Fruit fly (Drosophila melanogaster) whole organism, embryonic: ENCODE results near the gene Mrp5.

ENCODE experiments used
- B-H2 ChIP-seq: fragments of 200-800 bp; sonication (Bioruptor generic); optimal IDR thresholded peaks from 2 replicates; lab custom pipeline; 2018; ENCODE audit warnings: missing biosample characterization, mild to moderate bottlenecking, missing genetic modification characterization
- Blimp-1 ChIP-seq: fragments of 200-800 bp; sonication (Bioruptor generic); optimal IDR thresholded peaks from 3 replicates; lab custom pipeline; 2018; ENCODE audit warnings: missing biosample characterization, missing genetic modification characterization, mild to moderate bottlenecking, moderate library complexity, missing genetic modification reagents
- CG10274 ChIP-seq: fragments of 200-800 bp; sonication (Bioruptor generic); optimal IDR thresholded peaks from 3 replicates; lab custom pipeline; 2017; ENCODE audit warnings: missing biosample characterization, mild to moderate bottlenecking, missing genetic modification characterization
- CG12071 ChIP-seq: fragments of 200-800 bp; sonication (Bioruptor generic); optimal IDR thresholded peaks from 3 replicates; lab custom pipeline; 2018; ENCODE audit warnings: missing biosample characterization, mild to moderate bottlenecking, missing genetic modification characterization
- CG14441 ChIP-seq: fragments of 200-800 bp; sonication (Bioruptor generic); IDR thresholded peaks from 2 replicates; pipeline ENCODE4 v1.3.6; 2022; ENCODE audit warnings: missing biosample characterization, missing genetic modification characterization
- CG15514 ChIP-seq: fragments of 200-800 bp; sonication (Bioruptor generic); optimal IDR thresholded peaks from 3 replicates; lab custom pipeline; 2017; ENCODE audit warnings: missing biosample characterization, missing genetic modification characterization, mild to moderate bottlenecking, moderate library complexity, missing genetic modification reagents
- CG15696 ChIP-seq: fragments of 200-800 bp; sonication (Bioruptor generic); optimal IDR thresholded peaks from 2 replicates; lab custom pipeline; 2019; ENCODE audit warnings: missing biosample characterization, mild to moderate bottlenecking, missing genetic modification characterization, moderate library complexity
- CG18262 ChIP-seq: fragments of 200-800 bp; optimal IDR thresholded peaks from 3 replicates; lab custom pipeline; 2019; ENCODE audit warnings: missing biosample characterization, mild to moderate bottlenecking, missing genetic modification characterization, moderate library complexity
- CG18599 ChIP-seq: fragments of 200-800 bp; sonication (Bioruptor generic); optimal IDR thresholded peaks from 3 replicates; lab custom pipeline; 2017; ENCODE audit warnings: missing biosample characterization, missing genetic modification characterization, mild to moderate bottlenecking, moderate library complexity, missing genetic modification reagents
- CG2116 ChIP-seq: fragments of 200-800 bp; sonication (Bioruptor generic); optimal IDR thresholded peaks from 3 replicates; lab custom pipeline; 2018; ENCODE audit warnings: missing biosample characterization, mild to moderate bottlenecking, missing genetic modification characterization
- CG2202 ChIP-seq: fragments of 200-800 bp; sonication (Bioruptor generic); optimal IDR thresholded peaks from 2 replicates; lab custom pipeline; 2018; ENCODE audit warnings: missing biosample characterization, mild to moderate bottlenecking, missing genetic modification characterization
- CG3281 ChIP-seq: fragments of 200-800 bp; sonication (Bioruptor generic); optimal IDR thresholded peaks from 3 replicates; lab custom pipeline; 2017; ENCODE audit warnings: missing biosample characterization, mild to moderate bottlenecking, missing genetic modification characterization
- CG34224 ChIP-seq: fragments of 200-800 bp; sonication (Bioruptor generic); IDR thresholded peaks from 3 replicates; pipeline ENCODE4 v1.3.6; 2022; ENCODE audit warnings: missing biosample characterization, missing genetic modification characterization; ENCODE audit not compliant: partially characterized antibody
- CG4424 ChIP-seq: fragments of 200-800 bp; sonication (Bioruptor generic); optimal IDR thresholded peaks from 3 replicates; lab custom pipeline; 2016; ENCODE audit warnings: missing biosample characterization, missing genetic modification characterization
- CG5180 ChIP-seq: fragments of 200-800 bp; sonication (Bioruptor generic); optimal IDR thresholded peaks from 3 replicates; lab custom pipeline; 2017; ENCODE audit warnings: missing biosample characterization, missing genetic modification characterization, mild to moderate bottlenecking, moderate library complexity, missing genetic modification reagents
- CG6654 ChIP-seq: fragments of 200-800 bp; sonication (Bioruptor generic); optimal IDR thresholded peaks from 2 replicates; lab custom pipeline; 2017; ENCODE audit warnings: missing biosample characterization, mild to moderate bottlenecking, missing genetic modification characterization
- CG6683 ChIP-seq: fragments of 200-800 bp; sonication (Bioruptor generic); optimal IDR thresholded peaks from 2 replicates; lab custom pipeline; 2017; ENCODE audit warnings: missing biosample characterization, mild to moderate bottlenecking, missing genetic modification characterization, missing genetic modification reagents
- CG7839 ChIP-seq: fragments of 200-800 bp; sonication (Bioruptor generic); optimal IDR thresholded peaks from 3 replicates; lab custom pipeline; 2018; ENCODE audit warnings: missing biosample characterization, mild to moderate bottlenecking, missing genetic modification characterization, moderate library complexity
- CG8359 ChIP-seq: fragments of 200-800 bp; sonication (Bioruptor generic); optimal IDR thresholded peaks from 2 replicates; lab custom pipeline; 2017; ENCODE audit warnings: missing biosample characterization, mild to moderate bottlenecking, missing genetic modification characterization, borderline replicate concordance
- CG8388 ChIP-seq: fragments of 200-800 bp; sonication (Bioruptor generic); optimal IDR thresholded peaks from 2 replicates; lab custom pipeline; 2019; ENCODE audit warnings: missing biosample characterization, mild to moderate bottlenecking, missing genetic modification characterization, moderate library complexity
- CG9727 ChIP-seq: fragments of 200-800 bp; sonication (Bioruptor generic); optimal IDR thresholded peaks from 3 replicates; lab custom pipeline; 2017; ENCODE audit warnings: missing biosample characterization, mild to moderate bottlenecking, missing genetic modification characterization
- Dbx ChIP-seq: fragments of 200-800 bp; sonication (Bioruptor generic); IDR thresholded peaks from 3 replicates; pipeline ENCODE4 v1.3.6; 2022; ENCODE audit warnings: missing biosample characterization, missing genetic modification characterization
- E2f2 ChIP-seq: fragments of 200-800 bp; sonication (Bioruptor generic); IDR thresholded peaks from 2 replicates; pipeline ENCODE4 v1.3.6; 2022; ENCODE audit warnings: missing biosample characterization, missing genetic modification characterization
- Fer2 ChIP-seq: fragments of 200-800 bp; sonication (Bioruptor generic); optimal IDR thresholded peaks from 2 replicates; lab custom pipeline; 2018; ENCODE audit warnings: missing biosample characterization, mild to moderate bottlenecking, missing genetic modification characterization, moderate library complexity
- Gug ChIP-seq: fragments of 200-800 bp; sonication (Bioruptor generic); IDR thresholded peaks from 4 replicates; pipeline ENCODE4 v1.3.6; 2022; ENCODE audit warnings: missing biosample characterization, missing genetic modification characterization
- Med ChIP-seq: fragments of 200-800 bp; sonication (Bioruptor generic); peaks from one replicate; lab custom pipeline; 2016; ENCODE audit warnings: missing biosample characterization, missing genetic modification characterization, mild to moderate bottlenecking, inconsistent platforms, moderate library complexity
- Nf-YB ChIP-seq: fragments of 200-800 bp; sonication (Bioruptor generic); optimal IDR thresholded peaks from 3 replicates; lab custom pipeline; 2019; ENCODE audit warnings: missing biosample characterization, mild to moderate bottlenecking, missing genetic modification characterization, moderate library complexity
- NfI ChIP-seq: fragments of 200-800 bp; sonication (Bioruptor generic); optimal IDR thresholded peaks from 3 replicates; lab custom pipeline; 2018; ENCODE audit warnings: missing biosample characterization, mild to moderate bottlenecking, missing genetic modification characterization, moderate library complexity
- Ptx1 ChIP-seq: fragments of 200-800 bp; sonication (Bioruptor generic); IDR thresholded peaks from 2 replicates; pipeline ENCODE4 v1.3.6; 2022; ENCODE audit warnings: missing biosample characterization, missing genetic modification characterization
- Sin3A ChIP-seq: fragments of >200 bp; optimal IDR thresholded peaks from 2 replicates; lab custom pipeline; 2018
- Xrp1 ChIP-seq: fragments of 200-800 bp; sonication (Bioruptor generic); IDR thresholded peaks from 2 replicates; pipeline ENCODE4 v1.3.6; 2022; ENCODE audit warnings: missing biosample characterization, missing genetic modification characterization
- az2 ChIP-seq: fragments of 200-800 bp; sonication (Bioruptor generic); optimal IDR thresholded peaks from 3 replicates; lab custom pipeline; 2016; ENCODE audit warnings: missing biosample characterization, missing genetic modification characterization
- bab2 ChIP-seq: fragments of 200-800 bp; sonication (Bioruptor generic); optimal IDR thresholded peaks from 2 replicates; lab custom pipeline; 2016; ENCODE audit warnings: missing biosample characterization, missing genetic modification characterization
- cad ChIP-seq: fragments of >200 bp; optimal IDR thresholded peaks from 2 replicates; lab custom pipeline; 2017; ENCODE audit warnings: missing biosample characterization, missing genetic modification characterization
- croc ChIP-seq: fragments of 200-800 bp; sonication (Bioruptor generic); conservative IDR thresholded peaks from 3 replicates; pipeline ENCODE4 v1.3.6; 2022; ENCODE audit warnings: missing biosample characterization, missing genetic modification characterization
- fd102C ChIP-seq: fragments of 200-800 bp; sonication (Bioruptor generic); optimal IDR thresholded peaks from 2 replicates; lab custom pipeline; 2018; ENCODE audit warnings: missing biosample characterization, mild to moderate bottlenecking, missing genetic modification characterization, moderate library complexity
- fd96Cb ChIP-seq: fragments of 200-800 bp; sonication (Bioruptor generic); optimal IDR thresholded peaks from 2 replicates; lab custom pipeline; 2018; ENCODE audit warnings: missing biosample characterization, mild to moderate bottlenecking, missing genetic modification characterization, moderate library complexity
- gce ChIP-seq: fragments of 200-800 bp; sonication (Bioruptor generic); IDR thresholded peaks from 3 replicates; pipeline ENCODE4 v1.3.6; 2022; ENCODE audit warnings: missing biosample characterization, missing genetic modification characterization
- gem ChIP-seq: fragments of 200-800 bp; sonication (Bioruptor generic); optimal IDR thresholded peaks from 2 replicates; lab custom pipeline; 2019; ENCODE audit warnings: missing biosample characterization, mild to moderate bottlenecking, missing genetic modification characterization, moderate library complexity
- grau ChIP-seq: fragments of 200-800 bp; optimal IDR thresholded peaks from 3 replicates; lab custom pipeline; 2019; ENCODE audit warnings: missing biosample characterization, mild to moderate bottlenecking, missing genetic modification characterization, moderate library complexity
- gro ChIP-seq: fragments of 200-800 bp; sonication (Bioruptor generic); optimal IDR thresholded peaks from 2 replicates; lab custom pipeline; 2016; ENCODE audit warnings: missing biosample characterization, missing genetic modification characterization
- gsb-n ChIP-seq: fragments of 200-800 bp; sonication (Bioruptor generic); optimal IDR thresholded peaks from 3 replicates; lab custom pipeline; 2018; ENCODE audit warnings: missing biosample characterization, mild to moderate bottlenecking, missing genetic modification characterization
- hbn ChIP-seq: fragments of 200-800 bp; sonication (Bioruptor generic); IDR thresholded peaks from 2 replicates; pipeline ENCODE4 v1.3.6; 2022; ENCODE audit warnings: missing biosample characterization, missing genetic modification characterization; ENCODE audit not compliant: partially characterized antibody
- lilli ChIP-seq: fragments of 200-800 bp; sonication (Bioruptor generic); optimal IDR thresholded peaks from 3 replicates; lab custom pipeline; 2016; ENCODE audit warnings: missing biosample characterization, missing genetic modification characterization
- schlank ChIP-seq: fragments of 200-800 bp; sonication (Bioruptor generic); optimal IDR thresholded peaks from 2 replicates; lab custom pipeline; 2018; ENCODE audit warnings: missing biosample characterization, mild to moderate bottlenecking, missing genetic modification characterization
- sd ChIP-seq: fragments of 200-800 bp; sonication (Bioruptor generic); optimal IDR thresholded peaks from 3 replicates; lab custom pipeline; 2018; ENCODE audit warnings: missing biosample characterization, mild to moderate bottlenecking, missing genetic modification characterization, moderate library complexity
- tll ChIP-seq, 2 experiments: fragments of 200-800 bp in 1 of 2; fragments of >200 bp in 1 of 2; sonication (Bioruptor generic) in 1 of 2; optimal IDR thresholded peaks; 2 replicates each; lab custom pipeline; 2017 to 2019; ENCODE audit warnings: missing biosample characterization in 2 of 2, missing genetic modification characterization in 2 of 2, mild to moderate bottlenecking in 1 of 2, moderate library complexity in 1 of 2
- wor ChIP-seq: fragments of 200-800 bp; sonication (Bioruptor generic); IDR thresholded peaks from 2 replicates; pipeline ENCODE4 v1.3.6; 2022; ENCODE audit warnings: missing biosample characterization, missing genetic modification characterization

The Mrp5 gene

DNA sequence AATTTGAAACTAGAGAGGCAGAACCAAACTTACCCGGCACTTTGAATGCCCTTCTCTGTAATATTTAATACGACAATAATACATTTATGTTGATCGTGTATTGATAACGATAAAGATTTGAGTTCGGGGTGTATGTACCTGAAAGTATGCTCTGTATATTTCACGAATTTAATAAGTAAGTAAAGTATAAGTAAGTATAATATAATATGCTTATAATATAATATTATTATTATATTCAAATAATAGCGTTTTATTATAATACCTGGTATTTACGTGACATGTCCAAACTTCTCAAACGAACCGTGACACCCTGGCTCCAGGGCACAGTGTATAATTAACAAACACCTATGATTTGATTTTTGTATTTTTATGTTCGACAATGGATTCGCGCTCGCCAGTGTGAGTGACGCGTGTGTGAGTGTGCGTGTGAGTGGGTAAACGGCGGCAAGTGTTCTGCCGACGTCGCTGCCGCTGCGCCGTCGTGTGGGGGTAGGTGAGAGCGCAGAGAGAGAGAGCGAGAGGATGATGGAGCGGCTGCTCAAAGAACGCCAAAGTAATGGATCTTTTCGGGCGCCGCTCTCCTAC, 14.2 kb upstream of the Mrp5 start (continued):
- TF ChIP-seq sd (tag; lab: Kevin White, UChicago): peak; percentile 65
- TF ChIP-seq grau: peak; percentile 85
- TF ChIP-seq CG18262: peak; percentile 64
- TF ChIP-seq cad (GFP tag; lab: Kevin White, UChicago): no peak
- peak; percentile 69 for TF ChIP-seq CG6654 (GFP tag; lab: Kevin White, UChicago)
- peak; percentile 21; the same call in 1 of the 2 replicates for TF ChIP-seq hbn (GFP tag; lab: Robert Waterston, UW)
- TF ChIP-seq Dbx (GFP tag; lab: Robert Waterston, UW): peak; percentile 77
- peak; percentile 18 for TF ChIP-seq gsb-n (tag; lab: Kevin White, UChicago)
- TF ChIP-seq B-H2: peak; percentile 13
- peak; percentile 46; the same call in 1 of the 4 replicates for TF ChIP-seq Gug (GFP tag; lab: Robert Waterston, UW)
- peak; percentile 89 for TF ChIP-seq CG7839 (tag; lab: Kevin White, UChicago)
- TF ChIP-seq fd96Cb: peak; percentile 78
- TF ChIP-seq CG34224 (GFP tag; lab: Robert Waterston, UW): no peak; the same call in 2 of the 3 replicates
- TF ChIP-seq gro (GFP tag; lab: Kevin White, UChicago): peak; percentile 16
- peak; percentile 92 for TF ChIP-seq CG3281
- TF ChIP-seq Xrp1: peak; percentile 24; the same call in 1 of the 2 replicates
- peak; percentile 46; the same call in 1 of the 2 replicates for TF ChIP-seq E2f2 (GFP tag; lab: Robert Waterston, UW)
- TF ChIP-seq Ptx1: peak; percentile 62
- TF ChIP-seq bab2 (GFP tag; lab: Kevin White, UChicago): no peak
- peak; percentile 87 for TF ChIP-seq gem
- no peak for TF ChIP-seq tll (GFP tag; optimal IDR thresholded peaks at IDR 0.05; lab: Kevin White, UChicago)
- peak; percentile 15 for TF ChIP-seq CG2116 (GFP tag; lab: Kevin White, UChicago)
- TF ChIP-seq schlank: peak; percentile 45
- TF ChIP-seq CG6683 (GFP tag; lab: Kevin White, UChicago): peak; percentile 79
- no peak for TF ChIP-seq gce (GFP tag; lab: Robert Waterston, UW)
- peak; percentile 49 for TF ChIP-seq Fer2 (tag; lab: Kevin White, UChicago)
- TF ChIP-seq CG2202 (tag; lab: Kevin White, UChicago): peak; percentile 3
- TF ChIP-seq az2 (GFP tag; lab: Kevin White, UChicago): peak; percentile 28
- peak; percentile 64 for TF ChIP-seq CG5180 (GFP tag; lab: Kevin White, UChicago)
- peak; percentile 76 for TF ChIP-seq Blimp-1 (GFP tag; lab: Kevin White, UChicago)
- no peak for TF ChIP-seq Sin3A
- peak; percentile 41 for TF ChIP-seq Nf-YB (GFP tag; lab: Kevin White, UChicago)
- peak; percentile 89 for TF ChIP-seq CG18599 (GFP tag; lab: Kevin White, UChicago)
- peak; percentile 54 for TF ChIP-seq CG8388 (GFP tag; lab: Kevin White, UChicago)
- TF ChIP-seq fd102C (GFP tag; lab: Kevin White, UChicago): no peak
- peak; percentile 11; the same call in 1 of the 2 replicates for TF ChIP-seq wor (GFP tag; lab: Robert Waterston, UW)
- TF ChIP-seq CG15696 (tag; lab: Kevin White, UChicago): peak; percentile 18
- peak; percentile 72 for TF ChIP-seq Med
- TF ChIP-seq croc: no peak; the same call in 2 of the 3 replicates
- TF ChIP-seq lilli: peak; percentile 23
- peak; percentile 81 for TF ChIP-seq CG9727 (GFP tag; lab: Kevin White, UChicago)
- TF ChIP-seq NfI (GFP tag; lab: Kevin White, UChicago): peak; percentile 66
- TF ChIP-seq CG4424: peak; percentile 54
- TF ChIP-seq CG15514 (GFP tag; lab: Kevin White, UChicago): peak; percentile 71
- peak; percentile 50 for TF ChIP-seq CG14441 (GFP tag; lab: Robert Waterston, UW)
- TF ChIP-seq CG10274: peak; percentile 80
- TF ChIP-seq CG8359: peak; percentile 39
- peak; percentile 33 for TF ChIP-seq CG12071
